Worm (Caenorhabditis elegans) whole organism, young adult: ENCODE measurements around the gene aptf-3.

Source experiments
- B0019.2 ChIP-seq: fragments of 200-800 bp; sonication (Bioruptor generic); conservative IDR thresholded peaks from 2 replicates; pipeline ENCODE4 v1.3.6; 2022; ENCODE audit warnings: missing genetic modification reagents, missing genetic modification characterization, missing compliant biosample characterization
- B0336.3 ChIP-seq: fragments of 200-800 bp; sonication (Bioruptor generic); IDR thresholded peaks from 2 replicates; pipeline ENCODE4 v1.3.6; 2022; ENCODE audit warnings: missing genetic modification characterization, missing compliant biosample characterization
- C06A6.2 ChIP-seq: fragments of 200-800 bp; sonication (Bioruptor generic); conservative IDR thresholded peaks from 2 replicates; pipeline ENCODE4 v1.3.6; 2022; ENCODE audit warnings: missing genetic modification characterization, missing compliant biosample characterization
- D2030.7 ChIP-seq: fragments of 200-800 bp; sonication (Bioruptor generic); IDR thresholded peaks from 2 replicates; pipeline ENCODE4 v1.3.6; 2022; ENCODE audit warnings: missing genetic modification reagents, missing genetic modification characterization, missing compliant biosample characterization
- F33H1.4 ChIP-seq: fragments of 200-800 bp; sonication (Bioruptor generic); IDR thresholded peaks from 2 replicates; pipeline ENCODE4 v1.3.6; 2022; ENCODE audit warnings: missing genetic modification reagents, missing genetic modification characterization, missing compliant biosample characterization
- F52B5.7 ChIP-seq: sonication (generic microtip); optimal IDR thresholded peaks from 2 replicates; lab custom pipeline; 2016; ENCODE audit warnings: mild to moderate bottlenecking, missing genetic modification characterization, missing compliant biosample characterization
- K11D2.4 ChIP-seq: fragments of 200-800 bp; sonication (Bioruptor generic); IDR thresholded peaks from 2 replicates; pipeline ENCODE4 v1.3.6; 2022; ENCODE audit warnings: missing genetic modification reagents, missing genetic modification characterization, missing compliant biosample characterization
- T07F8.4 ChIP-seq: sonication (generic microtip); optimal IDR thresholded peaks from 2 replicates; lab custom pipeline; 2016; ENCODE audit warnings: mild to moderate bottlenecking, missing genetic modification characterization, moderate library complexity, missing compliant biosample characterization
- Y53G8AR.9 ChIP-seq: fragments of 200-800 bp; sonication (Bioruptor generic); conservative IDR thresholded peaks from 2 replicates; pipeline ENCODE4 v1.3.6; 2022; ENCODE audit warnings: missing genetic modification reagents, missing genetic modification characterization, missing compliant biosample characterization
- Y56A3A.18 ChIP-seq: fragments of 200-800 bp; sonication (Bioruptor generic); IDR thresholded peaks from 2 replicates; pipeline ENCODE4 v1.3.6; 2022; ENCODE audit warnings: missing genetic modification reagents, missing genetic modification characterization, missing compliant biosample characterization
- Y67H2A.10 ChIP-seq: fragments of 200-800 bp; sonication (Bioruptor generic); conservative IDR thresholded peaks from 2 replicates; pipeline ENCODE4 v1.3.6; 2022; ENCODE audit warnings: missing genetic modification reagents, missing genetic modification characterization, missing compliant biosample characterization
- ZK185.1 ChIP-seq: sonication (generic microtip); optimal IDR thresholded peaks from 2 replicates; lab custom pipeline; 2016; ENCODE audit warnings: mild to moderate bottlenecking, missing genetic modification characterization, missing compliant biosample characterization; ENCODE audit not compliant: poor library complexity, severe bottlenecking
- aptf-2 ChIP-seq: fragments of 200-800 bp; sonication (Bioruptor generic); conservative IDR thresholded peaks from 2 replicates; pipeline ENCODE4 v1.3.6; 2022; ENCODE audit warnings: missing genetic modification reagents, missing genetic modification characterization, missing compliant biosample characterization
- atf-7 ChIP-seq: sonication (generic microtip); optimal IDR thresholded peaks from 2 replicates; lab custom pipeline; 2017; ENCODE audit warnings: mild to moderate bottlenecking, missing genetic modification characterization, missing compliant biosample characterization
- attf-3 ChIP-seq: fragments of 200-800 bp; sonication (Bioruptor generic); conservative IDR thresholded peaks from 2 replicates; pipeline ENCODE4 v1.3.6; 2022; ENCODE audit warnings: missing genetic modification reagents, missing genetic modification characterization, missing compliant biosample characterization
- attf-5 ChIP-seq: fragments of 200-800 bp; sonication (Bioruptor generic); optimal IDR thresholded peaks from 2 replicates; lab custom pipeline; 2018; ENCODE audit warnings: mild to moderate bottlenecking, missing genetic modification characterization, missing compliant biosample characterization
- attf-6 ChIP-seq: fragments of 200-800 bp; sonication (Bioruptor generic); IDR thresholded peaks from 2 replicates; pipeline ENCODE4 v1.3.6; 2022; ENCODE audit warnings: missing genetic modification reagents, missing genetic modification characterization, missing compliant biosample characterization
- ceh-40 ChIP-seq: fragments of 200-800 bp; sonication (Bioruptor generic); IDR thresholded peaks from 2 replicates; pipeline ENCODE4 v1.3.6; 2022; ENCODE audit warnings: missing genetic modification characterization, missing compliant biosample characterization
- ceh-79 ChIP-seq: sonication (generic microtip); optimal IDR thresholded peaks from 2 replicates; lab custom pipeline; 2017; ENCODE audit warnings: mild to moderate bottlenecking, missing genetic modification characterization, missing compliant biosample characterization
- chd-7 ChIP-seq: sonication (generic microtip); optimal IDR thresholded peaks from 2 replicates; lab custom pipeline; 2016; ENCODE audit warnings: mild to moderate bottlenecking, missing genetic modification characterization, moderate library complexity, missing compliant biosample characterization
- die-1 ChIP-seq: sonication (generic microtip); optimal IDR thresholded peaks from 2 replicates; lab custom pipeline; 2016; ENCODE audit warnings: missing genotype, mild to moderate bottlenecking, missing genetic modification characterization, missing compliant biosample characterization
- dox-1 ChIP-seq: fragments of 200-800 bp; sonication (Bioruptor generic); IDR thresholded peaks from 2 replicates; pipeline ENCODE4 v1.3.6; 2022; ENCODE audit warnings: missing genetic modification reagents, missing genetic modification characterization, missing compliant biosample characterization
- egl-44 ChIP-seq: fragments of 200-800 bp; sonication (Bioruptor generic); IDR thresholded peaks from 2 replicates; pipeline ENCODE4 v1.3.6; 2022; ENCODE audit warnings: missing genetic modification reagents, missing genetic modification characterization, missing compliant biosample characterization
- egrh-3 ChIP-seq: fragments of 200-800 bp; sonication (Bioruptor generic); IDR thresholded peaks from 2 replicates; pipeline ENCODE4 v1.3.6; 2022; ENCODE audit warnings: missing genetic modification reagents, missing genetic modification characterization, missing compliant biosample characterization
- gei-17 ChIP-seq: fragments of 200-800 bp; sonication (Bioruptor generic); optimal IDR thresholded peaks from 2 replicates; lab custom pipeline; 2018; ENCODE audit warnings: mild to moderate bottlenecking, missing genetic modification characterization, missing compliant biosample characterization
- hlh-26 ChIP-seq: fragments of 200-800 bp; sonication (Bioruptor generic); conservative IDR thresholded peaks from 2 replicates; pipeline ENCODE4 v1.3.6; 2022; ENCODE audit warnings: missing genetic modification reagents, missing genetic modification characterization, missing compliant biosample characterization
- hmg-1.2 ChIP-seq: fragments of 200-800 bp; sonication (Bioruptor generic); IDR thresholded peaks from 2 replicates; pipeline ENCODE4 v1.3.6; 2022; ENCODE audit warnings: missing genetic modification reagents, missing genetic modification characterization, missing compliant biosample characterization
- hsf-1 ChIP-seq: fragments of 200-800 bp; sonication (Bioruptor generic); IDR thresholded peaks from 2 replicates; pipeline ENCODE4 v1.3.6; 2022; ENCODE audit warnings: missing genetic modification reagents, missing genetic modification characterization, missing compliant biosample characterization
- let-526 ChIP-seq: fragments of 200-800 bp; sonication (Bioruptor generic); IDR thresholded peaks from 2 replicates; pipeline ENCODE4 v1.3.6; 2022; ENCODE audit warnings: missing genetic modification reagents, missing genetic modification characterization, missing compliant biosample characterization
- let-607 ChIP-seq, 2 experiments: fragments of 200-800 bp in 1 of 2; sonication (Bioruptor generic) in 1 of 2; sonication (generic microtip) in 1 of 2; optimal IDR thresholded peaks; 2 replicates each; lab custom pipeline; 2016 to 2018; ENCODE audit warnings: mild to moderate bottlenecking in 2 of 2, missing compliant biosample characterization in 2 of 2, missing genetic modification characterization in 2 of 2, moderate library complexity in 2 of 2, missing genotype in 1 of 2
- madf-10 ChIP-seq: sonication (generic microtip); optimal IDR thresholded peaks from 2 replicates; lab custom pipeline; 2016; ENCODE audit warnings: mild to moderate bottlenecking, missing genetic modification characterization, missing compliant biosample characterization
- madf-6 ChIP-seq: fragments of 200-800 bp; sonication (Bioruptor generic); IDR thresholded peaks from 2 replicates; pipeline ENCODE4 v1.3.6; 2022; ENCODE audit warnings: missing genetic modification reagents, missing genetic modification characterization, missing compliant biosample characterization
- mes-4 ChIP-seq: sonication (generic microtip); optimal IDR thresholded peaks from 2 replicates; lab custom pipeline; 2016; ENCODE audit warnings: missing genotype, missing genetic modification characterization, missing compliant biosample characterization
- mxl-1 ChIP-seq: sonication (generic microtip); optimal IDR thresholded peaks from 2 replicates; lab custom pipeline; 2016; ENCODE audit warnings: missing genetic modification characterization, missing compliant biosample characterization
- nfya-1 ChIP-seq: sonication (generic microtip); optimal IDR thresholded peaks from 2 replicates; lab custom pipeline; 2017; ENCODE audit warnings: antibody characterized with exemption, missing compliant biosample characterization, missing genetic modification characterization, borderline replicate concordance; ENCODE audit not compliant: insufficient read depth
- pbrm-1 ChIP-seq: fragments of 200-800 bp; sonication (Bioruptor generic); IDR thresholded peaks from 2 replicates; pipeline ENCODE4 v1.3.6; 2022; ENCODE audit warnings: missing genetic modification reagents, missing genetic modification characterization, missing compliant biosample characterization
- pha-4 ChIP-seq: fragments of 150-350 bp; sonication (generic microtip); optimal IDR thresholded peaks from 2 replicates; lab custom pipeline; 2014; ENCODE audit warnings: missing biosample characterization, missing genetic modification reagents, missing genetic modification characterization
- rec-8 ChIP-seq, 2 experiments: sonication (generic microtip); optimal IDR thresholded peaks; 2 replicates each; lab custom pipeline; 2016; ENCODE audit warnings: mild to moderate bottlenecking in 2 of 2, missing genetic modification characterization in 2 of 2, missing genetic modification reagents in 2 of 2, missing genotype in 2 of 2, missing biosample characterization in 1 of 2, missing compliant biosample characterization in 1 of 2, moderate library complexity in 1 of 2
- sea-2 ChIP-seq: fragments of 200-800 bp; sonication (Bioruptor generic); IDR thresholded peaks from 2 replicates; pipeline ENCODE4 v1.3.6; 2022; ENCODE audit warnings: missing genetic modification characterization, missing compliant biosample characterization
- snpc-3.4 ChIP-seq: sonication (generic microtip); optimal IDR thresholded peaks from 2 replicates; lab custom pipeline; 2017; ENCODE audit warnings: missing genetic modification characterization, mild to moderate bottlenecking, missing compliant biosample characterization, antibody characterized with exemption, moderate library complexity, missing genotype, missing genetic modification reagents
- somi-1 ChIP-seq: fragments of 200-800 bp; sonication (Bioruptor generic); optimal IDR thresholded peaks from 2 replicates; lab custom pipeline; 2018; ENCODE audit warnings: mild to moderate bottlenecking, missing genetic modification characterization, missing compliant biosample characterization
- tbp1 ChIP-seq: fragments of 200-800 bp; sonication (Bioruptor generic); optimal IDR thresholded peaks from 2 replicates; lab custom pipeline; 2018; ENCODE audit warnings: mild to moderate bottlenecking, missing genetic modification characterization, missing compliant biosample characterization
- tlf-1 ChIP-seq: fragments of 200-800 bp; sonication (Bioruptor generic); optimal IDR thresholded peaks from 2 replicates; lab custom pipeline; 2018; ENCODE audit warnings: mild to moderate bottlenecking, missing genetic modification characterization, missing compliant biosample characterization
- unc-62 ChIP-seq: fragments of 150-350 bp; optimal IDR thresholded peaks from 2 replicates; lab custom pipeline; 2014; ENCODE audit warnings: missing biosample characterization, missing genetic modification reagents, missing genetic modification characterization
- zim-3 ChIP-seq: sonication (generic microtip); optimal IDR thresholded peaks from 2 replicates; lab custom pipeline; 2017; ENCODE audit warnings: mild to moderate bottlenecking, missing genetic modification characterization, moderate library complexity, missing compliant biosample characterization
- ztf-18 ChIP-seq: sonication (generic microtip); optimal IDR thresholded peaks from 2 replicates; lab custom pipeline; 2016; ENCODE audit warnings: missing genotype, mild to moderate bottlenecking, missing genetic modification characterization, missing compliant biosample characterization
- ztf-3 ChIP-seq: fragments of 200-800 bp; sonication (Bioruptor generic); optimal IDR thresholded peaks from 2 replicates; lab custom pipeline; 2018; ENCODE audit warnings: mild to moderate bottlenecking, missing genetic modification characterization, missing compliant biosample characterization
- ztf-6 ChIP-seq: fragments of 200-800 bp; sonication (Bioruptor generic); IDR thresholded peaks from 2 replicates; pipeline ENCODE4 v1.3.6; 2022; ENCODE audit warnings: missing genetic modification reagents, missing genetic modification characterization, missing compliant biosample characterization

aptf-3 gene

ce11 chrII:8577509-8578099 is 16.4 kb upstream of the aptf-3 start, which contains the start of gene F54C9.9 (continued):
- TF ChIP-seq ceh-40 (GFP tag; lab: Robert Waterston, UW) = 0 out of 2 replicates have a peak, but pooled peaks have one; percentile 2
- no peak for TF ChIP-seq D2030.7
- TF ChIP-seq Y67H2A.10 (GFP tag; lab: Robert Waterston, UW) = no peak
- TF ChIP-seq hsf-1 (GFP tag; lab: Robert Waterston, UW) = 0 out of 2 replicates have a peak, but pooled peaks have one; percentile 65
- no peak for TF ChIP-seq zim-3 (tag; lab: Kevin White, UChicago)
- TF ChIP-seq atf-7 (tag; lab: Kevin White, UChicago) = no peak
- TF ChIP-seq B0019.2 (GFP tag; lab: Robert Waterston, UW) = no peak
- no peak for TF ChIP-seq hlh-26 (GFP tag; lab: Robert Waterston, UW)
- peak; percentile 49 for TF ChIP-seq die-1 (tag; lab: Kevin White, UChicago)
- no peak for TF ChIP-seq Y56A3A.18
- no peak for TF ChIP-seq gei-17
- TF ChIP-seq attf-6 = peak; percentile 75
- TF ChIP-seq ztf-3 = no peak
- peak; percentile 71 for TF ChIP-seq madf-6 (GFP tag; lab: Robert Waterston, UW)
- TF ChIP-seq pbrm-1 = 0 out of 2 replicates have a peak, but pooled peaks have one; percentile 31
- no peak for TF ChIP-seq rec-8 (tag; optimal IDR thresholded peaks at IDR 0.05; lab: Kevin White, UChicago)
- TF ChIP-seq egl-44 = no peak
- TF ChIP-seq nfya-1 (tag; lab: Kevin White, UChicago) = no peak
- TF ChIP-seq mes-4 (tag; lab: Kevin White, UChicago) = no peak
- no peak for TF ChIP-seq mxl-1
- TF ChIP-seq B0336.3 (GFP tag; lab: Robert Waterston, UW) = peak; percentile 73; the same call in 1 of the 2 replicates
- no peak for TF ChIP-seq attf-3 (GFP tag; lab: Robert Waterston, UW)
- TF ChIP-seq attf-5 (GFP tag; lab: Kevin White, UChicago) = no peak
- TF ChIP-seq ztf-6 = no peak
- no peak for TF ChIP-seq let-607 (tag; optimal IDR thresholded peaks at IDR 0.05; lab: Kevin White, UChicago)
- TF ChIP-seq aptf-2 (GFP tag; lab: Robert Waterston, UW) = no peak
- no peak for TF ChIP-seq sea-2 (GFP tag; lab: Robert Waterston, UW)
- TF ChIP-seq ceh-79 (tag; lab: Kevin White, UChicago) = no peak
- no peak for TF ChIP-seq tlf-1 (GFP tag; lab: Kevin White, UChicago)
- TF ChIP-seq let-526 (GFP tag; lab: Robert Waterston, UW) = no peak
- no peak for TF ChIP-seq dox-1 (GFP tag; lab: Robert Waterston, UW)
- peak; percentile 71 for TF ChIP-seq Y53G8AR.9
- TF ChIP-seq somi-1 (GFP tag; lab: Kevin White, UChicago) = no peak
- TF ChIP-seq F52B5.7 (tag; lab: Kevin White, UChicago) = no peak
- no peak for TF ChIP-seq K11D2.4 (GFP tag; lab: Robert Waterston, UW)
- no peak for TF ChIP-seq egrh-3 (GFP tag; lab: Robert Waterston, UW)
- no peak for TF ChIP-seq ztf-18 (tag; lab: Kevin White, UChicago)
- TF ChIP-seq madf-10 = no peak
- no peak for TF ChIP-seq ZK185.1
- TF ChIP-seq pha-4 (tag; lab: Kevin White, UChicago) = no peak
- no peak for TF ChIP-seq snpc-3.4 (tag; lab: Kevin White, UChicago)
- TF ChIP-seq T07F8.4 = no peak
- peak; percentile 11 for TF ChIP-seq tbp1
- TF ChIP-seq chd-7 (tag; lab: Kevin White, UChicago) = no peak
- TF ChIP-seq F33H1.4 (GFP tag; lab: Robert Waterston, UW) = peak; percentile 28; the same call in 1 of the 2 replicates
- peak; percentile 32; the same call in 1 of the 2 replicates for TF ChIP-seq hmg-1.2 (GFP tag; lab: Robert Waterston, UW)
- no peak for TF ChIP-seq unc-62 (GFP tag; lab: Kevin White, UChicago)
- no peak for TF ChIP-seq C06A6.2 (GFP tag; lab: Robert Waterston, UW)
